Fruit fly (Drosophila melanogaster) whole organism, embryonic: ENCODE data around the gene CG43291.
A peak's percentile ranks its signal among the peaks of the same experiment; 100 is the strongest.

Experiments used
- Aef1 ChIP-seq: fragments of 200-800 bp; sonication (Bioruptor generic); IDR thresholded peaks from 3 replicates; pipeline ENCODE4 v1.3.6; 2022; ENCODE audit warnings: missing biosample characterization, missing genetic modification characterization
- Atf-2 ChIP-seq: fragments of 200-800 bp; sonication (Bioruptor generic); optimal IDR thresholded peaks from 2 replicates; lab custom pipeline; 2016; ENCODE audit warnings: missing biosample characterization, missing genetic modification characterization
- CG10147 ChIP-seq: fragments of 200-800 bp; sonication (Bioruptor generic); optimal IDR thresholded peaks from 2 replicates; lab custom pipeline; 2019; ENCODE audit warnings: missing biosample characterization, mild to moderate bottlenecking, missing genetic modification characterization, moderate library complexity
- CG11456 ChIP-seq: fragments of 200-800 bp; sonication (Bioruptor generic); IDR thresholded peaks from 3 replicates; pipeline ENCODE4 v1.3.6; 2022; ENCODE audit warnings: missing biosample characterization, missing genetic modification characterization
- CG11695 ChIP-seq: fragments of 200-800 bp; sonication (Bioruptor generic); IDR thresholded peaks from 3 replicates; pipeline ENCODE4 v1.3.6; 2022; ENCODE audit warnings: missing biosample characterization, missing genetic modification characterization
- CG12391 ChIP-seq: fragments of 200-800 bp; sonication (Bioruptor generic); optimal IDR thresholded peaks from 3 replicates; lab custom pipeline; 2018; ENCODE audit warnings: missing biosample characterization, mild to moderate bottlenecking, missing genetic modification characterization, moderate library complexity
- CG15479 ChIP-seq: fragments of 200-800 bp; sonication (Bioruptor generic); optimal IDR thresholded peaks from 3 replicates; lab custom pipeline; 2019; ENCODE audit warnings: missing biosample characterization, mild to moderate bottlenecking, missing genetic modification characterization, moderate library complexity
- CG16813 ChIP-seq: fragments of 200-800 bp; sonication (Bioruptor generic); IDR thresholded peaks from 3 replicates; pipeline ENCODE4 v1.3.6; 2022; ENCODE audit warnings: missing biosample characterization, missing genetic modification characterization; ENCODE audit not compliant: partially characterized antibody
- CG17568 ChIP-seq: fragments of 200-800 bp; sonication (Bioruptor generic); optimal IDR thresholded peaks from 2 replicates; lab custom pipeline; 2018; ENCODE audit warnings: missing biosample characterization, mild to moderate bottlenecking, missing genetic modification characterization, moderate library complexity
- CG2199 ChIP-seq: fragments of 200-800 bp; sonication (Bioruptor generic); IDR thresholded peaks from 3 replicates; pipeline ENCODE4 v1.3.6; 2022; ENCODE audit warnings: missing biosample characterization, missing genetic modification characterization
- CG2875 ChIP-seq: fragments of 200-800 bp; sonication (Bioruptor generic); optimal IDR thresholded peaks from 2 replicates; lab custom pipeline; 2017; ENCODE audit warnings: missing biosample characterization, mild to moderate bottlenecking, missing genetic modification characterization, missing genetic modification reagents
- CG32532 ChIP-seq: fragments of 200-800 bp; sonication (Bioruptor generic); IDR thresholded peaks from 2 replicates; pipeline ENCODE4 v1.3.6; 2022; ENCODE audit warnings: missing biosample characterization, missing genetic modification characterization
- CG43689 ChIP-seq: fragments of 200-800 bp; sonication (Bioruptor generic); IDR thresholded peaks from 2 replicates; pipeline ENCODE4 v1.3.6; 2022; ENCODE audit warnings: missing biosample characterization, missing genetic modification characterization
- CG4424 ChIP-seq: fragments of 200-800 bp; sonication (Bioruptor generic); optimal IDR thresholded peaks from 3 replicates; lab custom pipeline; 2016; ENCODE audit warnings: missing biosample characterization, missing genetic modification characterization
- CG8359 ChIP-seq: fragments of 200-800 bp; sonication (Bioruptor generic); optimal IDR thresholded peaks from 2 replicates; lab custom pipeline; 2017; ENCODE audit warnings: missing biosample characterization, mild to moderate bottlenecking, missing genetic modification characterization, borderline replicate concordance
- CG8944 ChIP-seq: fragments of 200-800 bp; sonication (Bioruptor generic); optimal IDR thresholded peaks from 3 replicates; lab custom pipeline; 2016; ENCODE audit warnings: missing biosample characterization, missing genetic modification characterization
- D19B ChIP-seq: fragments of 200-800 bp; sonication (Bioruptor generic); optimal IDR thresholded peaks from 2 replicates; lab custom pipeline; 2017; ENCODE audit warnings: missing biosample characterization, mild to moderate bottlenecking, missing genetic modification characterization
- Deaf1 ChIP-seq: fragments of 200-800 bp; optimal IDR thresholded peaks from 3 replicates; lab custom pipeline; 2019; ENCODE audit warnings: missing biosample characterization, mild to moderate bottlenecking, missing genetic modification characterization, moderate library complexity
- Dref ChIP-seq: fragments of 200-800 bp; sonication (Bioruptor generic); IDR thresholded peaks from 2 replicates; pipeline ENCODE4 v1.3.6; 2022; ENCODE audit warnings: missing biosample characterization, missing genetic modification characterization
- Ets65A ChIP-seq: fragments of 200-800 bp; sonication (Bioruptor generic); peaks from one replicate; lab custom pipeline; 2016; ENCODE audit warnings: missing biosample characterization, missing genetic modification characterization
- Hr3 ChIP-seq: fragments of 200-800 bp; sonication (Bioruptor generic); optimal IDR thresholded peaks from 3 replicates; lab custom pipeline; 2016; ENCODE audit warnings: missing biosample characterization, missing genetic modification characterization
- Jarid2 ChIP-seq: fragments of 200-800 bp; sonication (Bioruptor generic); optimal IDR thresholded peaks from 3 replicates; lab custom pipeline; 2017; ENCODE audit warnings: mild to moderate bottlenecking, missing biosample characterization, missing genetic modification reagents, missing genetic modification characterization
- Mes4 ChIP-seq: fragments of 200-800 bp; sonication (Bioruptor generic); optimal IDR thresholded peaks from 2 replicates; lab custom pipeline; 2016; ENCODE audit warnings: missing biosample characterization, missing genetic modification characterization
- Mrtf ChIP-seq: fragments of 200-800 bp; sonication (Bioruptor generic); IDR thresholded peaks from 3 replicates; pipeline ENCODE4 v1.3.6; 2022; ENCODE audit warnings: missing biosample characterization, missing genetic modification characterization
- Trl ChIP-seq, 3 experiments: fragments of >200 bp in 2 of 3; fragments of 200-800 bp in 1 of 3; sonication (Bioruptor generic) in 1 of 3; optimal IDR thresholded peaks; 2 replicates in 1 of 3; 3 replicates in 2 of 3; lab custom pipeline; 2016 to 2017; ENCODE audit warnings: missing biosample characterization in 1 of 3, missing genetic modification characterization in 1 of 3
- al ChIP-seq: fragments of 200-800 bp; sonication (Bioruptor generic); IDR thresholded peaks from 2 replicates; pipeline ENCODE4 v1.3.6; 2022; ENCODE audit warnings: missing biosample characterization, missing genetic modification characterization
- ewg ChIP-seq: fragments of 200-800 bp; sonication (Bioruptor generic); optimal IDR thresholded peaks from 3 replicates; lab custom pipeline; 2017; ENCODE audit warnings: mild to moderate bottlenecking, missing biosample characterization, missing genetic modification reagents, missing genetic modification characterization
- gfzf ChIP-seq: fragments of 200-800 bp; sonication (Bioruptor generic); optimal IDR thresholded peaks from 2 replicates; lab custom pipeline; 2016; ENCODE audit warnings: missing biosample characterization, mild to moderate bottlenecking, missing genetic modification characterization, moderate library complexity
- h ChIP-seq: fragments of >200 bp; optimal IDR thresholded peaks from 2 replicates; lab custom pipeline; 2017
- klu ChIP-seq: fragments of 200-800 bp; sonication (Bioruptor generic); IDR thresholded peaks from 2 replicates; pipeline ENCODE4 v1.3.6; 2022; ENCODE audit warnings: missing biosample characterization, missing genetic modification characterization
- nerfin-2 ChIP-seq: fragments of 200-800 bp; sonication (Bioruptor generic); IDR thresholded peaks from 2 replicates; pipeline ENCODE4 v1.3.6; 2022; ENCODE audit warnings: missing biosample characterization, missing genetic modification characterization; ENCODE audit not compliant: partially characterized antibody
- org-1 ChIP-seq: fragments of 200-800 bp; sonication (Bioruptor generic); optimal IDR thresholded peaks from 2 replicates; lab custom pipeline; 2017; ENCODE audit warnings: missing biosample characterization, missing genetic modification characterization
- pum ChIP-seq: fragments of 200-800 bp; sonication (Bioruptor generic); optimal IDR thresholded peaks from 2 replicates; lab custom pipeline; 2016; ENCODE audit warnings: missing biosample characterization, missing genetic modification characterization
- run ChIP-seq: fragments of 200-800 bp; sonication (Bioruptor generic); optimal IDR thresholded peaks from 3 replicates; lab custom pipeline; 2018; ENCODE audit warnings: missing biosample characterization, mild to moderate bottlenecking, missing genetic modification characterization
- sc ChIP-seq, 3 experiments: fragments of >200 bp in 2 of 3; fragments of 200-800 bp in 1 of 3; sonication (Bioruptor generic) in 1 of 3; optimal IDR thresholded peaks; 2 replicates in 2 of 3; 3 replicates in 1 of 3; lab custom pipeline; 2017; ENCODE audit warnings: mild to moderate bottlenecking in 1 of 3, missing biosample characterization in 1 of 3, missing genetic modification characterization in 1 of 3, missing genetic modification reagents in 1 of 3
- scrt ChIP-seq: fragments of 200-800 bp; sonication (Bioruptor generic); optimal IDR thresholded peaks from 2 replicates; lab custom pipeline; 2018; ENCODE audit warnings: missing biosample characterization, mild to moderate bottlenecking, missing genetic modification characterization, moderate library complexity
- seq ChIP-seq: fragments of 200-800 bp; sonication (Bioruptor generic); IDR thresholded peaks from 2 replicates; pipeline ENCODE4 v1.3.6; 2022; ENCODE audit warnings: missing biosample characterization, missing genetic modification characterization
- sima ChIP-seq: fragments of 200-800 bp; sonication (Bioruptor generic); optimal IDR thresholded peaks from 2 replicates; lab custom pipeline; 2016; ENCODE audit warnings: missing biosample characterization, missing genetic modification characterization
- tap ChIP-seq: fragments of 200-800 bp; optimal IDR thresholded peaks from 3 replicates; lab custom pipeline; 2019; ENCODE audit warnings: missing biosample characterization, mild to moderate bottlenecking, missing genetic modification characterization, moderate library complexity

Gene CG43291

DNA sequence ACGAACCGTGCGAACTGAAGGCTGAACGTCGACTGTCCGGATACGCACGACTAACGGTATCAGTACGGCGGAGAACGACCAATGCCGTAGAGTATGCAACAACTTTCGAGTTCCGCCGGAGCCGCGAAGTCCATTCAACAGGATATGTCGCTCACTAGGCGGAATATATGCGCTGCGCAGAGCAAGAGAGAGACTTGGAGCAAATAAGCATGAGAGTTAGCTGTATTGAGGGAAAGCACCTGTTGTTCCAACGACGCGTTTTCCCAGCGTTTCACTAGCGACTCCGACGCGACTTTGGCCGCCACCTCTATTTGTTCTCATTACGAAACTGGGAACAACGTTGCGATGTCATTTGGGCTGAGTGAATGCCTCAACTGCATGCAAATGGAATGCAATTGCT, 29.7 kb downstream of the CG43291 start, which contains the start of gene Dop1R1:
Gene Dop1R1 (minus strand): TSS at position 35 of the 400 bp plus-strand sequence.
- TF ChIP-seq CG16813 = no peak
- TF ChIP-seq CG11456 = no peak
- no peak for TF ChIP-seq gfzf (GFP tag; lab: Kevin White, UChicago)
- no peak for TF ChIP-seq Hr3 (GFP tag; lab: Kevin White, UChicago)
- TF ChIP-seq klu = no peak
- TF ChIP-seq Mrtf (GFP tag; lab: Robert Waterston, UW) = 0 out of 3 replicates have a peak, but pooled peaks have one; percentile 27
- TF ChIP-seq Deaf1 (tag; lab: Kevin White, UChicago) = peak; percentile 76
- TF ChIP-seq CG12391 (tag; lab: Kevin White, UChicago) = no peak
- no peak for TF ChIP-seq CG32532 (GFP tag; lab: Robert Waterston, UW)
- no peak for TF ChIP-seq CG10147 (GFP tag; lab: Kevin White, UChicago)
- no peak for TF ChIP-seq tap (tag; lab: Kevin White, UChicago)
- TF ChIP-seq Aef1 (GFP tag; lab: Robert Waterston, UW) = no peak
- TF ChIP-seq CG11695 (GFP tag; lab: Robert Waterston, UW) = no peak
- no peak for TF ChIP-seq seq (GFP tag; lab: Robert Waterston, UW)
- no peak for TF ChIP-seq CG4424 (GFP tag; lab: Kevin White, UChicago)
- TF ChIP-seq CG8359 = peak; percentile 99
- no peak for TF ChIP-seq sc (optimal IDR thresholded peaks at IDR 0.05; lab: Kevin White, UChicago)
- no peak for TF ChIP-seq sc (GFP tag; optimal IDR thresholded peaks at IDR 0.05; lab: Kevin White, UChicago)
- peak; percentile 96 for TF ChIP-seq scrt (GFP tag; lab: Kevin White, UChicago)
- TF ChIP-seq org-1 = no peak
- no peak for TF ChIP-seq D19B (GFP tag; lab: Kevin White, UChicago)
- TF ChIP-seq ewg (GFP tag; lab: Kevin White, UChicago) = peak; percentile 68
- TF ChIP-seq Mes4 = no peak
- TF ChIP-seq Atf-2 (GFP tag; lab: Kevin White, UChicago) = no peak
- TF ChIP-seq run = no peak
- TF ChIP-seq CG17568 = no peak
- no peak for TF ChIP-seq CG2875
- no peak for TF ChIP-seq sima (GFP tag; lab: Kevin White, UChicago)
- peak; percentile 37 for TF ChIP-seq Ets65A (GFP tag; lab: Kevin White, UChicago)
- TF ChIP-seq CG15479 (GFP tag; lab: Kevin White, UChicago) = no peak
- TF ChIP-seq nerfin-2 (GFP tag; lab: Robert Waterston, UW) = no peak
- no peak for TF ChIP-seq Dref (GFP tag; lab: Robert Waterston, UW)
- TF ChIP-seq CG43689 (GFP tag; lab: Robert Waterston, UW) = no peak
- peak; percentile 4 for TF ChIP-seq Jarid2 (GFP tag; lab: Kevin White, UChicago)
- TF ChIP-seq pum = no peak
- no peak for TF ChIP-seq h (lab: Kevin White, UChicago)
- TF ChIP-seq Trl (optimal IDR thresholded peaks at IDR 0.05; lab: Kevin White, UChicago) = peak; percentile 4 to 40
- TF ChIP-seq Trl (GFP tag; optimal IDR thresholded peaks at IDR 0.05; lab: Kevin White, UChicago) = no peak
- TF ChIP-seq CG8944 (GFP tag; lab: Kevin White, UChicago) = no peak
- no peak for TF ChIP-seq al (GFP tag; lab: Robert Waterston, UW)
- no peak for TF ChIP-seq CG2199 (GFP tag; lab: Robert Waterston, UW)
- TF ChIP-seq, all 482 proteins: peak for 8
